Fruit fly (Drosophila melanogaster) whole organism, prepupa: ENCODE results near the gene CG7692.

Experiments used
- Blimp-1 ChIP-seq: fragments of 200-800 bp; sonication (Bioruptor generic); optimal IDR thresholded peaks from 3 replicates; lab custom pipeline; 2017; ENCODE audit warnings: missing biosample characterization, missing genetic modification characterization, mild to moderate bottlenecking, moderate library complexity, missing genetic modification reagents
- CG10631 ChIP-seq: fragments of 200-800 bp; sonication (Bioruptor generic); optimal IDR thresholded peaks from 2 replicates; lab custom pipeline; 2016; ENCODE audit warnings: missing biosample characterization, missing genetic modification characterization
- CG10669 ChIP-seq: fragments of 200-800 bp; sonication (Bioruptor generic); optimal IDR thresholded peaks from 3 replicates; lab custom pipeline; 2018; ENCODE audit warnings: missing biosample characterization, mild to moderate bottlenecking, missing genetic modification characterization, moderate library complexity
- CG11294 ChIP-seq: fragments of 200-800 bp; sonication (Bioruptor generic); IDR thresholded peaks from 2 replicates; pipeline ENCODE4 v1.3.6; 2022; ENCODE audit warnings: missing biosample characterization, missing genetic modification characterization
- CG11762 ChIP-seq: fragments of 200-800 bp; sonication (Bioruptor generic); optimal IDR thresholded peaks from 3 replicates; lab custom pipeline; 2016; ENCODE audit warnings: missing biosample characterization, missing genetic modification characterization; ENCODE audit not compliant: insufficient read depth
- CG1621 ChIP-seq: fragments of 200-800 bp; sonication (Bioruptor generic); optimal IDR thresholded peaks from 3 replicates; lab custom pipeline; 2018; ENCODE audit warnings: missing biosample characterization, mild to moderate bottlenecking, missing genetic modification characterization
- CG16779 ChIP-seq: fragments of 200-800 bp; sonication (Bioruptor generic); optimal IDR thresholded peaks from 3 replicates; lab custom pipeline; 2017; ENCODE audit warnings: missing biosample characterization, mild to moderate bottlenecking, missing genetic modification characterization
- CG3032 ChIP-seq: fragments of 200-800 bp; optimal IDR thresholded peaks from 2 replicates; lab custom pipeline; 2019; ENCODE audit warnings: missing biosample characterization, mild to moderate bottlenecking, missing genetic modification characterization, moderate library complexity
- CG31627 ChIP-seq: fragments of 200-800 bp; sonication (Bioruptor generic); optimal IDR thresholded peaks from 3 replicates; lab custom pipeline; 2016; ENCODE audit warnings: missing biosample characterization, missing genetic modification characterization
- CG3919 ChIP-seq: fragments of 200-800 bp; sonication (Bioruptor generic); optimal IDR thresholded peaks from 3 replicates; lab custom pipeline; 2016; ENCODE audit warnings: missing biosample characterization, missing genetic modification characterization
- CG4318 ChIP-seq: fragments of 200-800 bp; sonication (Bioruptor generic); optimal IDR thresholded peaks from 3 replicates; lab custom pipeline; 2017; ENCODE audit warnings: missing biosample characterization, mild to moderate bottlenecking, missing genetic modification characterization
- CG6276 ChIP-seq: fragments of 200-800 bp; sonication (Bioruptor generic); optimal IDR thresholded peaks from 2 replicates; lab custom pipeline; 2017; ENCODE audit warnings: missing biosample characterization, mild to moderate bottlenecking, missing genetic modification characterization
- CG6808 ChIP-seq: fragments of 200-800 bp; sonication (Bioruptor generic); optimal IDR thresholded peaks from 3 replicates; lab custom pipeline; 2017; ENCODE audit warnings: missing biosample characterization, missing genetic modification characterization, mild to moderate bottlenecking, moderate library complexity, missing genetic modification reagents
- CG6854 ChIP-seq: fragments of 200-800 bp; sonication (Bioruptor generic); optimal IDR thresholded peaks from 2 replicates; lab custom pipeline; 2017; ENCODE audit warnings: missing biosample characterization, mild to moderate bottlenecking, missing genetic modification characterization
- CG7368 ChIP-seq: fragments of 200-800 bp; sonication (Bioruptor generic); optimal IDR thresholded peaks from 3 replicates; lab custom pipeline; 2016; ENCODE audit warnings: missing biosample characterization, missing genetic modification characterization
- CG8319 ChIP-seq: fragments of 200-800 bp; sonication (Bioruptor generic); optimal IDR thresholded peaks from 3 replicates; lab custom pipeline; 2016; ENCODE audit warnings: missing biosample characterization, missing genetic modification characterization
- CG8632 ChIP-seq: fragments of 200-800 bp; sonication (Bioruptor generic); optimal IDR thresholded peaks from 3 replicates; lab custom pipeline; 2016; ENCODE audit warnings: missing biosample characterization, missing genetic modification characterization
- CG9139 ChIP-seq: fragments of 200-800 bp; sonication (Bioruptor generic); optimal IDR thresholded peaks from 3 replicates; lab custom pipeline; 2017; ENCODE audit warnings: missing biosample characterization, mild to moderate bottlenecking, missing genetic modification characterization
- Ets21C ChIP-seq: fragments of 200-800 bp; sonication (Bioruptor generic); optimal IDR thresholded peaks from 3 replicates; lab custom pipeline; 2016; ENCODE audit warnings: missing biosample characterization, missing genetic modification characterization
- Gug ChIP-seq: fragments of 200-800 bp; sonication (Bioruptor generic); IDR thresholded peaks from 2 replicates; pipeline ENCODE4 v1.3.6; 2022; ENCODE audit warnings: missing biosample characterization, missing genetic modification characterization
- Hr38 ChIP-seq: sonication (Bioruptor generic); optimal IDR thresholded peaks from 2 replicates; lab custom pipeline; 2016; ENCODE audit warnings: missing biosample characterization, missing genetic modification characterization
- Hr39 ChIP-seq: fragments of 200-800 bp; sonication (Bioruptor generic); optimal IDR thresholded peaks from 2 replicates; lab custom pipeline; 2016; ENCODE audit warnings: missing biosample characterization, missing genetic modification characterization
- Hr4 ChIP-seq: fragments of 200-800 bp; sonication (Bioruptor generic); optimal IDR thresholded peaks from 3 replicates; lab custom pipeline; 2016; ENCODE audit warnings: missing biosample characterization, missing genetic modification characterization
- OdsH ChIP-seq: fragments of 200-800 bp; sonication (Bioruptor generic); optimal IDR thresholded peaks from 3 replicates; lab custom pipeline; 2016; ENCODE audit warnings: missing biosample characterization, missing genetic modification characterization
- Sox14 ChIP-seq: fragments of 200-800 bp; sonication (Bioruptor generic); optimal IDR thresholded peaks from 3 replicates; lab custom pipeline; 2016; ENCODE audit warnings: missing biosample characterization, missing genetic modification characterization
- achi ChIP-seq: fragments of 200-800 bp; sonication (Bioruptor generic); optimal IDR thresholded peaks from 3 replicates; lab custom pipeline; 2016; ENCODE audit warnings: missing biosample characterization, missing genetic modification characterization
- cyc ChIP-seq: fragments of 200-800 bp; sonication (Bioruptor generic); optimal IDR thresholded peaks from 3 replicates; lab custom pipeline; 2016; ENCODE audit warnings: missing biosample characterization, missing genetic modification characterization
- dsx ChIP-seq: fragments of 200-800 bp; optimal IDR thresholded peaks from 3 replicates; lab custom pipeline; 2019; ENCODE audit warnings: missing biosample characterization, mild to moderate bottlenecking, missing genetic modification characterization, moderate library complexity; ENCODE audit not compliant: poor library complexity, severe bottlenecking
- fkh ChIP-seq: fragments of 200-800 bp; sonication (Bioruptor generic); optimal IDR thresholded peaks from 3 replicates; lab custom pipeline; 2017; ENCODE audit warnings: missing biosample characterization, mild to moderate bottlenecking, missing genetic modification characterization, moderate library complexity
- salr ChIP-seq, 2 experiments: fragments of 200-800 bp; sonication (Bioruptor generic); optimal IDR thresholded peaks; 3 replicates each; lab custom pipeline; 2016 to 2018; ENCODE audit warnings: missing biosample characterization in 2 of 2, missing genetic modification characterization in 2 of 2, mild to moderate bottlenecking in 1 of 2
- ss ChIP-seq, 2 experiments: fragments of 200-800 bp; sonication (Bioruptor generic); optimal IDR thresholded peaks; 2 replicates in 1 of 2; 3 replicates in 1 of 2; lab custom pipeline; 2017 to 2018; ENCODE audit warnings: mild to moderate bottlenecking in 2 of 2, missing biosample characterization in 2 of 2, missing genetic modification characterization in 2 of 2, moderate library complexity in 1 of 2
- svp ChIP-seq: fragments of 200-800 bp; sonication (Bioruptor generic); peaks from one replicate; lab custom pipeline; 2016; ENCODE audit warnings: missing biosample characterization, missing genetic modification characterization
- vri ChIP-seq: fragments of 200-800 bp; sonication (Bioruptor generic); optimal IDR thresholded peaks from 3 replicates; lab custom pipeline; 2016; ENCODE audit warnings: missing biosample characterization, mild to moderate bottlenecking, missing genetic modification characterization

Gene CG7692

DNA sequence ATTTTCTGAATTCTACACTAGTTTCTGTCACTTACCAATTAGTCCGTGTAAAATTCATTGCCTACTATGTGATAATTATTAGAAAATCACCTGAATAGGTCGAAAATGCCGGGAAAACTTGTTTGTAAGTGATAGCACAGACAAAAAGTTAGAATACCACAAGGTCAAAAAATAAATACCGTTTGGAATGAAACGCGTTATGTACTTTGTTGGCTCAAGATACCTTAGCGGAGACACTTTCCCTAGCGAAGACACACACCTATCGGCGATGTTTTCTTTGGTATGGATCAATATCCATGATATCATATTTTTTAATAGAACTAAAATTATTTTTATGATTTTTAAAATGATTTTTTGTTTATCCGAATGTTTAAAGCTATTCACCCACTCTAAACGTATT, 12.5 kb upstream of the CG7692 start, which contains the start of gene CG6479:
TSS of gene CG6479 (minus strand) at position 141 of the 400 bp plus-strand sequence.
- no peak for TF ChIP-seq CG16779 (tag; lab: Kevin White, UChicago)
- TF ChIP-seq svp = peak; percentile 80
- no peak for TF ChIP-seq Gug

DNA sequence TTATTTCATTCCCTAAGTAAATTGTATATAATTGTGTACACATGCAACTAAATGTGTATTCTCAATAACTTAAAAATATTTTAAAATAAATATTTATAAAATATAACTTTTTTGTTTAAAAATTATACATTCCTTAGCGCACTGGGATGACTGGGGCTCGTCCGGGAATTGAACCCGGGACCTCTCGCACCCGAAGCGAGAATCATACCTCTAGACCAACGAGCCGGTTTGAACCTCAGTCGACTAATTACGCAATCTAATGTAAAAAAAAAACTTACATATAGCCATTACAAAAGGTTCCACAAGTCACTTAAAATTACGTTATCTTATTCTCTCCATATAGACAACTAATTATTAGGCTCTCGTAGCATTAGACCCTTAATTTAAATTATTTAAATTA, 11.9 kb upstream of the CG7692 start:
- TF ChIP-seq dsx (GFP tag; lab: Kevin White, UChicago) = no peak
- TF ChIP-seq CG6854 = no peak
- no peak for TF ChIP-seq Hr4 (GFP tag; lab: Kevin White, UChicago)
- peak; percentile 27 for TF ChIP-seq svp
- no peak for TF ChIP-seq CG9139 (GFP tag; lab: Kevin White, UChicago)
- TF ChIP-seq Hr38 = no peak
- TF ChIP-seq CG8319 (GFP tag; lab: Kevin White, UChicago) = no peak

DNA sequence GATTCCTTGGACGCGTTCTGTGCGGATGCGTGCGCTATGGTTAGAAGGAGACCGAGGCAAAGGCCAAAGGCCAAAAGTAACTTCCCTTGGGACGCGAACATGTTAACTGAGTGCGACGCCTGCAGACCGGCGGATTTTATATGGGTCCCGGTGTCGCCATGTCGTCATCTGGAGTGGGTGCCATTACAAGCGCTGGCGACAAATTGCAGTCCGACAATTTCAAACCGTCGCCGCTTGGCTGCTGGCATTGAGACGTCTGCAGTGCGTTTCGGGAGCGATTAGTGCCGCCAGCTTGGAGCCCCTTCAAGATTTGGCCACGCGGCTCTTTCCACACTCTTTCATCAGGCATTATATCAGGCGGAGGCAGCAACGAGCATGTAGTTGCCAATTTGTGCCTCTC, 10.4 kb upstream of the CG7692 start, which contains the start of gene CG13727:
TSS of gene CG13727 (minus strand) at position 101 of the 400 bp plus-strand sequence.
- TF ChIP-seq ss (GFP tag; optimal IDR thresholded peaks at IDR 0.05; lab: Kevin White, UChicago) = no peak
- no peak for TF ChIP-seq Blimp-1 (GFP tag; lab: Kevin White, UChicago)
- no peak for TF ChIP-seq fkh (GFP tag; lab: Kevin White, UChicago)
- TF ChIP-seq vri = no peak
- TF ChIP-seq CG1621 (tag; lab: Kevin White, UChicago) = no peak
- TF ChIP-seq Hr4 (GFP tag; lab: Kevin White, UChicago) = no peak
- no peak for TF ChIP-seq CG11762 (GFP tag; lab: Kevin White, UChicago)
- TF ChIP-seq salr (GFP tag; optimal IDR thresholded peaks at IDR 0.05; lab: Kevin White, UChicago) = no peak
- TF ChIP-seq CG6276 = no peak
- no peak for TF ChIP-seq CG11294 (GFP tag; lab: Robert Waterston, UW)
- no peak for TF ChIP-seq CG10631 (GFP tag; lab: Kevin White, UChicago)
- TF ChIP-seq CG6808 = no peak
- no peak for TF ChIP-seq CG16779 (tag; lab: Kevin White, UChicago)
- TF ChIP-seq achi (GFP tag; lab: Kevin White, UChicago) = no peak
- no peak for TF ChIP-seq Hr39 (GFP tag; lab: Kevin White, UChicago)
- TF ChIP-seq CG3032 (tag; lab: Kevin White, UChicago) = no peak
- no peak for TF ChIP-seq CG9139 (GFP tag; lab: Kevin White, UChicago)

DNA sequence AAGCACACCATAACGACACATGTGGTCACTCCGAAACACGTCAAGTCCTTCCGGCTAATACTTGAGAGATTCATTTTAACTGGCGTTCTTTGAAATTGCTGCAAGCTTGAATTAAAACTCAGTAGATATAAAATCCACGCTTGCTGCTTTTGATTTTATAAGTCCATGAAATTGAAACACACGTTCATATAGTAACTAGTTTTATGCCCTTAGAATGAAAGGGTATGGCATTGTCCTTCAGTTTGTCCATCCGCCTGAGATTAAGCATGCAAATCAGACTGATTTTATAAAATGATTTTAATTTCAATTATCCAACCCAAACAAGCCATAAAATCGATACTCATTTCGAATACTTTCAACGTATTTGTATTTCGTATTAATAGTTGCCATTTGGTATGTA, 7.0 kb upstream of the CG7692 start, which contains the start of gene brv2:
TSS of gene brv2 (minus strand) at position 101 of the 400 bp plus-strand sequence.
- no peak for TF ChIP-seq CG3919 (GFP tag; lab: Kevin White, UChicago)
- TF ChIP-seq CG6276 = no peak
- no peak for TF ChIP-seq CG4318 (GFP tag; lab: Kevin White, UChicago)
- TF ChIP-seq OdsH (GFP tag; lab: Kevin White, UChicago) = no peak
- no peak for TF ChIP-seq vri
- no peak for TF ChIP-seq Gug
- no peak for TF ChIP-seq CG9139 (GFP tag; lab: Kevin White, UChicago)
- no peak for TF ChIP-seq CG6854
- no peak for TF ChIP-seq CG8319 (GFP tag; lab: Kevin White, UChicago)
- no peak for TF ChIP-seq salr (GFP tag; optimal IDR thresholded peaks at IDR 0.05; lab: Kevin White, UChicago)
- TF ChIP-seq CG8632 (GFP tag; lab: Kevin White, UChicago) = no peak
- no peak for TF ChIP-seq svp
- TF ChIP-seq Sox14 (GFP tag; lab: Kevin White, UChicago) = no peak
- no peak for TF ChIP-seq CG7368 (GFP tag; lab: Kevin White, UChicago)
- TF ChIP-seq CG10669 (GFP tag; lab: Kevin White, UChicago) = no peak
- TF ChIP-seq Ets21C (GFP tag; lab: Kevin White, UChicago) = no peak
- TF ChIP-seq CG11294 (GFP tag; lab: Robert Waterston, UW) = no peak
- no peak for TF ChIP-seq achi (GFP tag; lab: Kevin White, UChicago)
- TF ChIP-seq cyc (GFP tag; lab: Kevin White, UChicago) = no peak
- no peak for TF ChIP-seq CG31627 (GFP tag; lab: Kevin White, UChicago)
